Fruit fly (Drosophila melanogaster): ENCODE results near the gene Mst36Fb.

The Mst36Fb gene

dm6 chr2L:18674994-18675393 lies at the start of gene Mst36Fb:
Gene Mst36Fb (minus strand): TSS chr2L:18675094.
- TF ChIP-seq EcR (GFP tag; optimal IDR thresholded peaks at IDR 0.05) (no peak), CG8478 (optimal IDR thresholded peaks at IDR 0.05) (no peak), psq (optimal IDR thresholded peaks at IDR 0.05) (no peak), Dll (optimal IDR thresholded peaks at IDR 0.05) (no peak), pan (optimal IDR thresholded peaks at IDR 0.05) (no peak), usp (GFP tag; optimal IDR thresholded peaks at IDR 0.05) (no peak)

dm6 chr2L:18719583-18719982 lies 44.7 kb upstream of the Mst36Fb start:
- TF ChIP-seq EcR (GFP tag; optimal IDR thresholded peaks at IDR 0.05) (no peak), usp (GFP tag; optimal IDR thresholded peaks at IDR 0.05) (no peak), psq (optimal IDR thresholded peaks at IDR 0.05) (no peak), CG8478 (optimal IDR thresholded peaks at IDR 0.05) (no peak), Dll (optimal IDR thresholded peaks at IDR 0.05) (no peak), pan (optimal IDR thresholded peaks at IDR 0.05) (no peak)

dm6 chr2L:18717365-18718011 lies 42.6 kb upstream of the Mst36Fb start:
- no peak for TF ChIP-seq pan (optimal IDR thresholded peaks at IDR 0.05)
- TF ChIP-seq CG8478 (optimal IDR thresholded peaks at IDR 0.05), result no peak
- TF ChIP-seq usp (GFP tag; optimal IDR thresholded peaks at IDR 0.05), result no peak
- TF ChIP-seq Dll (optimal IDR thresholded peaks at IDR 0.05), result no peak
- no peak for TF ChIP-seq psq (optimal IDR thresholded peaks at IDR 0.05)
- no peak for TF ChIP-seq EcR (GFP tag; optimal IDR thresholded peaks at IDR 0.05)

- no peak for TF ChIP-seq psq (optimal IDR thresholded peaks at IDR 0.05)
- TF ChIP-seq usp (GFP tag; optimal IDR thresholded peaks at IDR 0.05), result no peak
- TF ChIP-seq pan (optimal IDR thresholded peaks at IDR 0.05), result no peak
- no peak for TF ChIP-seq Dll (optimal IDR thresholded peaks at IDR 0.05)
- TF ChIP-seq EcR (GFP tag; optimal IDR thresholded peaks at IDR 0.05), result no peak
- no peak for TF ChIP-seq CG8478 (optimal IDR thresholded peaks at IDR 0.05)
These were observed 39.2 kb upstream of the Mst36Fb start for dm6 chr2L:18714086-18714485.

- no peak for TF ChIP-seq pan (optimal IDR thresholded peaks at IDR 0.05)
- TF ChIP-seq usp (GFP tag; optimal IDR thresholded peaks at IDR 0.05), result no peak
- TF ChIP-seq Dll (optimal IDR thresholded peaks at IDR 0.05), result no peak
- no peak for TF ChIP-seq psq (optimal IDR thresholded peaks at IDR 0.05)
- no peak for TF ChIP-seq CG8478 (optimal IDR thresholded peaks at IDR 0.05)
- no peak for TF ChIP-seq EcR (GFP tag; optimal IDR thresholded peaks at IDR 0.05)
These were observed 38.8 kb upstream of the Mst36Fb start, which contains the start of gene Irk3 for dm6 chr2L:18713686-18714085. Gene Irk3 (minus strand): TSS chr2L:18713748.

- TF ChIP-seq EcR (GFP tag; optimal IDR thresholded peaks at IDR 0.05) (no peak), CG8478 (optimal IDR thresholded peaks at IDR 0.05) (no peak), psq (optimal IDR thresholded peaks at IDR 0.05) (no peak), Dll (optimal IDR thresholded peaks at IDR 0.05) (no peak), usp (GFP tag; optimal IDR thresholded peaks at IDR 0.05) (no peak), pan (optimal IDR thresholded peaks at IDR 0.05) (no peak)
These were observed 33.5 kb upstream of the Mst36Fb start, which contains the start of the genes Faf2 and Grip71 for dm6 chr2L:18708239-18708891. Gene Faf2 (minus strand): TSS chr2L:18708688. Gene Grip71 (plus strand): TSS chr2L:18708846.

dm6 chr2L:18707844-18708238 lies 32.9 kb upstream of the Mst36Fb start:
- TF ChIP-seq CG8478 (optimal IDR thresholded peaks at IDR 0.05) (no peak), pan (optimal IDR thresholded peaks at IDR 0.05) (no peak)

- TF ChIP-seq CG8478 (optimal IDR thresholded peaks at IDR 0.05), result no peak
- TF ChIP-seq pan (optimal IDR thresholded peaks at IDR 0.05), result no peak
- TF ChIP-seq usp (GFP tag; optimal IDR thresholded peaks at IDR 0.05), result no peak
- TF ChIP-seq EcR (GFP tag; optimal IDR thresholded peaks at IDR 0.05), result no peak
- TF ChIP-seq Dll (optimal IDR thresholded peaks at IDR 0.05), result no peak
- TF ChIP-seq psq (optimal IDR thresholded peaks at IDR 0.05), result no peak
These were observed 30.7 kb upstream of the Mst36Fb start, which contains the start of gene Jwa for dm6 chr2L:18705617-18706046. Gene Jwa (minus strand): TSS chr2L:18705703.

- TF ChIP-seq Dll (optimal IDR thresholded peaks at IDR 0.05) (no peak), usp (GFP tag; optimal IDR thresholded peaks at IDR 0.05) (no peak), EcR (GFP tag; optimal IDR thresholded peaks at IDR 0.05) (no peak), pan (optimal IDR thresholded peaks at IDR 0.05) (no peak), CG8478 (optimal IDR thresholded peaks at IDR 0.05) (no peak), psq (optimal IDR thresholded peaks at IDR 0.05) (no peak)
These were observed 28.0 kb upstream of the Mst36Fb start, which contains the start of the genes CG10376 and CG10343 for dm6 chr2L:18702721-18703488. Gene CG10376 (minus strand): TSS chr2L:18703105. Gene CG10343 (plus strand): TSS chr2L:18703473.

- TF ChIP-seq EcR (GFP tag; optimal IDR thresholded peaks at IDR 0.05) (no peak), pan (optimal IDR thresholded peaks at IDR 0.05) (no peak), psq (optimal IDR thresholded peaks at IDR 0.05) (no peak), Dll (optimal IDR thresholded peaks at IDR 0.05) (no peak), CG8478 (optimal IDR thresholded peaks at IDR 0.05) (no peak), usp (GFP tag; optimal IDR thresholded peaks at IDR 0.05) (no peak)
These were observed 23.8 kb upstream of the Mst36Fb start, which contains the start of gene CG10341 for dm6 chr2L:18698559-18699130. Gene CG10341 (plus strand): TSS chr2L:18698714.

- TF ChIP-seq pan (optimal IDR thresholded peaks at IDR 0.05) (no peak), usp (GFP tag; optimal IDR thresholded peaks at IDR 0.05) (no peak), EcR (GFP tag; optimal IDR thresholded peaks at IDR 0.05) (no peak), psq (optimal IDR thresholded peaks at IDR 0.05) (no peak), CG8478 (optimal IDR thresholded peaks at IDR 0.05) (no peak), Dll (optimal IDR thresholded peaks at IDR 0.05) (no peak)
These were observed 20.5 kb upstream of the Mst36Fb start, which contains the start of the genes CG10383 and CG10338 for dm6 chr2L:18695404-18695804. Gene CG10383 (minus strand): TSS chr2L:18695602. Gene CG10338 (plus strand): TSS chr2L:18695664.

All from whole organism.